Fruit fly (Drosophila melanogaster): ENCODE data around the gene Tpc1.

Tpc1 gene

dm6 chr3R:10893327-10893726, 11.3 kb upstream of the Tpc1 start, which contains the start of gene CG6621 (continued):
- TF ChIP-seq CG3065 (GFP tag; optimal IDR thresholded peaks at IDR 0.05) (no peak), CG30020 (tag; optimal IDR thresholded peaks at IDR 0.05) (no peak), CG14965 (GFP tag; optimal IDR thresholded peaks at IDR 0.05; ENCODE audit: borderline replicate concordance) (no peak), Lim3 (GFP tag; IDR thresholded peaks at IDR 0.05) (no peak), Sox100B (GFP tag; optimal IDR thresholded peaks at IDR 0.05) (no peak), CG3407 (GFP tag; optimal IDR thresholded peaks at IDR 0.05) (no peak), nerfin-1 (tag; optimal IDR thresholded peaks at IDR 0.05) (peak; percentile 2), Trl (optimal IDR thresholded peaks at IDR 0.05) (no peak), Trl (GFP tag; optimal IDR thresholded peaks at IDR 0.05) (no peak), rib (GFP tag; IDR thresholded peaks at IDR 0.05) (no peak), Opbp (GFP tag; IDR thresholded peaks at IDR 0.05; ENCODE audit: partially characterized antibody) (peak; percentile 79), CG17912 (GFP tag; optimal IDR thresholded peaks at IDR 0.05) (peak; percentile 30), CG12071 (GFP tag; optimal IDR thresholded peaks at IDR 0.05) (no peak), CG13296 (GFP tag; optimal IDR thresholded peaks at IDR 0.05) (no peak), nmo (GFP tag; optimal IDR thresholded peaks at IDR 0.05) (peak; percentile 75), gt (GFP tag; IDR thresholded peaks at IDR 0.05) (no peak), inv (GFP tag; IDR thresholded peaks at IDR 0.05; ENCODE audit: partially characterized antibody) (peak; percentile 51; the same call in 1 of the 2 replicates), z (GFP tag; IDR thresholded peaks at IDR 0.05) (no peak), CG3281 (GFP tag; optimal IDR thresholded peaks at IDR 0.05) (no peak), Poxn (GFP tag; IDR thresholded peaks at IDR 0.05) (no peak), Dbx (GFP tag; IDR thresholded peaks at IDR 0.05) (no peak), Dp (GFP tag; optimal IDR thresholded peaks at IDR 0.05) (peak; percentile 73), CG7372 (GFP tag; IDR thresholded peaks at IDR 0.05) (no peak), CG31441 (GFP tag; IDR thresholded peaks at IDR 0.05) (no peak), twi (tag; optimal IDR thresholded peaks at IDR 0.05) (no peak), CG11695 (GFP tag; IDR thresholded peaks at IDR 0.05) (no peak), slou (GFP tag; optimal IDR thresholded peaks at IDR 0.05) (no peak), CG1233 (GFP tag; optimal IDR thresholded peaks at IDR 0.05) (no peak), mam (GFP tag; optimal IDR thresholded peaks at IDR 0.05) (no peak), kni (GFP tag; optimal IDR thresholded peaks at IDR 0.05) (no peak), GATAe (GFP tag; conservative IDR thresholded peaks at IDR 0.05) (no peak), CG15269 (tag; optimal IDR thresholded peaks at IDR 0.05) (no peak), otp (GFP tag; IDR thresholded peaks at IDR 0.05) (no peak), Oli (tag; optimal IDR thresholded peaks at IDR 0.05) (no peak), CG10147 (GFP tag; optimal IDR thresholded peaks at IDR 0.05) (peak; percentile 13), ftz-f1 (GFP tag; optimal IDR thresholded peaks at IDR 0.05) (no peak), CG7963 (GFP tag; IDR thresholded peaks at IDR 0.05; ENCODE audit: partially characterized antibody) (0 out of 3 replicates have a peak, but pooled peaks have one; percentile 43), CG30431 (GFP tag; optimal IDR thresholded peaks at IDR 0.05) (no peak), CG12942 (GFP tag; optimal IDR thresholded peaks at IDR 0.05) (no peak), CG34376 (GFP tag; optimal IDR thresholded peaks at IDR 0.05) (no peak), chinmo (GFP tag; IDR thresholded peaks at IDR 0.05; ENCODE audit: partially characterized antibody) (no peak), CG3163 (GFP tag; optimal IDR thresholded peaks at IDR 0.05) (peak; percentile 11), luna (GFP tag; optimal IDR thresholded peaks at IDR 0.05) (no peak), fru (optimal IDR thresholded peaks at IDR 0.05) (no peak), BEAF-32 (GFP tag; optimal IDR thresholded peaks at IDR 0.05) (peak; percentile 74), CG12219 (GFP tag; optimal IDR thresholded peaks at IDR 0.05) (no peak), Max (GFP tag; optimal IDR thresholded peaks at IDR 0.05) (no peak), bbx (GFP tag; IDR thresholded peaks at IDR 0.05; ENCODE audit: partially characterized antibody) (peak; percentile 26; the same call in 1 of the 2 replicates), CG15479 (GFP tag; optimal IDR thresholded peaks at IDR 0.05) (no peak), Hr51 (GFP tag; optimal IDR thresholded peaks at IDR 0.05) (peak in 1 of 2 experiments; percentile 3), CG9932 (GFP tag; IDR thresholded peaks at IDR 0.05) (peak; percentile 48; the same call in 1 of the 2 replicates)
